Fruit fly (Drosophila melanogaster): ENCODE measurements around the gene CG14985.

DNA sequence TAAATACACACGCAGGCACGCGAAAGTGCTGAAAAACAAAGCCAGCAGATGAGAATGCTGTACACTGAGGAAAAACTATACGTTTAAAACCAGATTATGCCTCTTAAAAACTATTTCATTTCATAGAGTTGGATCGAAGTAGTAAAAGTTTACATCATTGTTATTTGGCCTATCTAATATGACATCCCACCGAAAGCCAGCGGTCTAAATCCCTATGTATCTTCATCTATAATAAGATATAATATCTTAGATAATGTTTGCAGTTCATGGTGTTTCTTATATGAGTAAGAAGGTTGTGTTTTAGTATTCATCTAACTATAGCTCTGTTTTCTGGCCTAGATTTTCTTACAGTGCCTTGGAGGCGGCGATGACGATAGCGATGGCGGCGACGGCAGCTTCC lies 6.8 kb downstream of the CG14985 start:
- TF ChIP-seq EcR (GFP tag; optimal IDR thresholded peaks at IDR 0.05) = no peak
- no peak for TF ChIP-seq CG8478 (optimal IDR thresholded peaks at IDR 0.05)
- TF ChIP-seq pan (optimal IDR thresholded peaks at IDR 0.05) = no peak
- no peak for TF ChIP-seq Dll (optimal IDR thresholded peaks at IDR 0.05)
- TF ChIP-seq psq (optimal IDR thresholded peaks at IDR 0.05) = no peak
